Fruit fly (Drosophila melanogaster): ENCODE measurements around the gene CG15747.

The CG15747 gene

dm6 chrX:13331814-13332701 lies 6.1 kb upstream of the CG15747 start (continued):
- TF ChIP-seq CG12659 (GFP tag; optimal IDR thresholded peaks at IDR 0.05) (no peak), Xbp1 (GFP tag; optimal IDR thresholded peaks at IDR 0.05) (peak; percentile 18), gfzf (GFP tag; optimal IDR thresholded peaks at IDR 0.05) (no peak), CG12104 (GFP tag; optimal IDR thresholded peaks at IDR 0.05) (no peak), CG9817 (tag; optimal IDR thresholded peaks at IDR 0.05) (peak; percentile 2), CG13123 (GFP tag; optimal IDR thresholded peaks at IDR 0.05) (no peak), amos (GFP tag; IDR thresholded peaks at IDR 0.05; ENCODE audit: partially characterized antibody) (no peak), lbe (GFP tag; optimal IDR thresholded peaks at IDR 0.05) (peak; percentile 61), CG2116 (GFP tag; optimal IDR thresholded peaks at IDR 0.05) (no peak), Fer3 (tag; optimal IDR thresholded peaks at IDR 0.05) (peak; percentile 25), dmrt99B (tag; optimal IDR thresholded peaks at IDR 0.05) (peak; percentile 48), CG14667 (GFP tag; IDR thresholded peaks at IDR 0.05) (no peak), sd (tag; optimal IDR thresholded peaks at IDR 0.05) (peak; percentile 89), gcm2 (GFP tag; optimal IDR thresholded peaks at IDR 0.05) (no peak), hkb (optimal IDR thresholded peaks at IDR 0.05) (no peak), hkb (GFP tag; IDR thresholded peaks at IDR 0.05) (0 out of 2 replicates have a peak, but pooled peaks have one; percentile 23), bbx (GFP tag; IDR thresholded peaks at IDR 0.05; ENCODE audit: partially characterized antibody) (no peak), CG12236 (GFP tag; optimal IDR thresholded peaks at IDR 0.05) (no peak), CG1233 (GFP tag; optimal IDR thresholded peaks at IDR 0.05) (no peak), CG30403 (GFP tag; optimal IDR thresholded peaks at IDR 0.05) (no peak), CG18599 (GFP tag; optimal IDR thresholded peaks at IDR 0.05) (peak; percentile 16), eve (GFP tag; optimal IDR thresholded peaks at IDR 0.05) (peak in 1 of 2 experiments; percentile 85), croc (GFP tag; conservative IDR thresholded peaks at IDR 0.05) (no peak), CG2129 (GFP tag; IDR thresholded peaks at IDR 0.05; ENCODE audit: partially characterized antibody) (no peak), B-H1 (GFP tag; IDR thresholded peaks at IDR 0.05) (peak; percentile 29; the same call in 1 of the 3 replicates), CG7786 (GFP tag; optimal IDR thresholded peaks at IDR 0.05) (peak; percentile 1), cwo (GFP tag; optimal IDR thresholded peaks at IDR 0.05) (peak; percentile 20)

- TF ChIP-seq so (GFP tag; IDR thresholded peaks at IDR 0.05) (no peak), CG11247 (GFP tag; IDR thresholded peaks at IDR 0.05) (no peak), kah (GFP tag; optimal IDR thresholded peaks at IDR 0.05) (no peak), CG33213 (GFP tag; optimal IDR thresholded peaks at IDR 0.05) (no peak), Sox102F (GFP tag; optimal IDR thresholded peaks at IDR 0.05) (no peak), pfk (GFP tag; optimal IDR thresholded peaks at IDR 0.05) (no peak), ind (GFP tag; optimal IDR thresholded peaks at IDR 0.05) (peak; percentile 33), Kr (GFP tag; optimal IDR thresholded peaks at IDR 0.05) (no peak), abd-A (tag; optimal IDR thresholded peaks at IDR 0.05) (no peak), sens (GFP tag) (peak; percentile 63), CG13424 (tag; optimal IDR thresholded peaks at IDR 0.05) (no peak), CG1602 (GFP tag; optimal IDR thresholded peaks at IDR 0.05) (no peak), ro (GFP tag; IDR thresholded peaks at IDR 0.05) (no peak), CG13775 (GFP tag; optimal IDR thresholded peaks at IDR 0.05) (no peak), CG4617 (GFP tag; optimal IDR thresholded peaks at IDR 0.05; ENCODE audit: borderline replicate concordance) (no peak), pb (GFP tag; optimal IDR thresholded peaks at IDR 0.05) (peak; percentile 18), Gug (GFP tag; IDR thresholded peaks at IDR 0.05) (no peak), lilli (GFP tag; optimal IDR thresholded peaks at IDR 0.05) (peak; percentile 68), gcm (GFP tag; optimal IDR thresholded peaks at IDR 0.05) (no peak), zen2 (GFP tag; IDR thresholded peaks at IDR 0.05; ENCODE audit: partially characterized antibody) (no peak), hb (GFP tag; IDR thresholded peaks at IDR 0.05; ENCODE audit: partially characterized antibody) (no peak), Optix (GFP tag; IDR thresholded peaks at IDR 0.05) (no peak)
Observed at dm6 chrX:13332702-13333243, 5.3 kb upstream of the CG15747 start.
